Worm (Caenorhabditis elegans) whole organism, L1 larva: Measurements from ENCODE around the gene unc-93.

Experiments used
- ceh-82 ChIP-seq, 3 experiments: fragments of 150-350 bp in 1 of 3; sonication (generic microtip) in 2 of 3; optimal IDR thresholded peaks; 2 replicates each; lab custom pipeline; 2014 to 2017; ENCODE audit warnings: missing biosample characterization in 3 of 3, missing genetic modification characterization in 3 of 3
- elt-2 ChIP-seq: sonication (generic microtip); optimal IDR thresholded peaks from 2 replicates; lab custom pipeline; 2016; ENCODE audit warnings: missing genetic modification characterization, mild to moderate bottlenecking, inconsistent platforms, missing compliant biosample characterization, missing genetic modification reagents
- elt-3 ChIP-seq, 6 experiments: fragments of 150-350 bp in 1 of 6; sonication (generic microtip); optimal IDR thresholded peaks; 2 replicates each; lab custom pipeline; 2017 to 2018; ENCODE audit warnings: missing biosample characterization in 6 of 6, missing genetic modification characterization in 6 of 6, inconsistent platforms in 1 of 6
- fkh-10 ChIP-seq: sonication (generic microtip); optimal IDR thresholded peaks from 2 replicates; lab custom pipeline; 2017; ENCODE audit warnings: missing biosample characterization, missing genetic modification reagents, missing genetic modification characterization
- jun-1 ChIP-seq: fragments of 150-350 bp; optimal IDR thresholded peaks from 2 replicates; lab custom pipeline; 2014; ENCODE audit warnings: missing biosample characterization, missing genetic modification reagents, missing genetic modification characterization
- lin-13 ChIP-seq: fragments of 150-350 bp; optimal IDR thresholded peaks from 2 replicates; lab custom pipeline; 2014; ENCODE audit warnings: missing biosample characterization, missing genetic modification reagents, missing genetic modification characterization
- lin-35 ChIP-seq, 2 experiments: fragments of 150-350 bp; optimal IDR thresholded peaks; 2 replicates each; lab custom pipeline; 2014; ENCODE audit warnings: missing biosample characterization in 2 of 2, missing genetic modification characterization in 2 of 2, missing genetic modification reagents in 2 of 2
- mef-2 ChIP-seq: fragments of 150-350 bp; optimal IDR thresholded peaks from 2 replicates; lab custom pipeline; 2014; ENCODE audit warnings: missing biosample characterization, missing genetic modification characterization
- nhr-12 ChIP-seq: sonication (generic microtip); optimal IDR thresholded peaks from 2 replicates; lab custom pipeline; 2017; ENCODE audit warnings: missing biosample characterization, missing genetic modification characterization
- nhr-77 ChIP-seq: fragments of 150-350 bp; optimal IDR thresholded peaks from 2 replicates; lab custom pipeline; 2014; ENCODE audit warnings: missing biosample characterization, missing genetic modification characterization
- snpc-4 ChIP-seq: fragments of 150-350 bp; optimal IDR thresholded peaks from 2 replicates; lab custom pipeline; 2014; ENCODE audit warnings: missing biosample characterization, missing genetic modification characterization
- unc-62 ChIP-seq: fragments of 150-350 bp; optimal IDR thresholded peaks from 2 replicates; lab custom pipeline; 2014; ENCODE audit warnings: missing biosample characterization, missing genetic modification reagents, missing genetic modification characterization
- unc-98 ChIP-seq: fragments of 200-800 bp; sonication (Bioruptor generic); IDR thresholded peaks from 2 replicates; pipeline ENCODE4 v1.3.6; 2022; ENCODE audit warnings: missing genetic modification characterization, missing compliant biosample characterization
- zag-1 ChIP-seq: fragments of 150-350 bp; optimal IDR thresholded peaks from 2 replicates; lab custom pipeline; 2014; ENCODE audit warnings: missing biosample characterization, missing genetic modification characterization

- TF ChIP-seq lin-35 (GFP tag; optimal IDR thresholded peaks at IDR 0.05; lab: Kevin White, UChicago), result no peak
- no peak for TF ChIP-seq elt-2
- no peak for TF ChIP-seq snpc-4
- TF ChIP-seq unc-98, result no peak
- TF ChIP-seq zag-1 (tag; lab: Kevin White, UChicago), result no peak
- TF ChIP-seq unc-62 (GFP tag; lab: Kevin White, UChicago), result no peak
- no peak for TF ChIP-seq mef-2 (tag; lab: Kevin White, UChicago)
- TF ChIP-seq ceh-82 (tag; optimal IDR thresholded peaks at IDR 0.05; lab: Kevin White, UChicago), result no peak
- no peak for TF ChIP-seq elt-3 (tag; optimal IDR thresholded peaks at IDR 0.05; lab: Kevin White, UChicago)
- no peak for TF ChIP-seq fkh-10 (GFP tag; lab: Kevin White, UChicago)
- TF ChIP-seq lin-13 (GFP tag; lab: Kevin White, UChicago), result no peak
- no peak for TF ChIP-seq nhr-12 (tag; lab: Kevin White, UChicago)
- no peak for TF ChIP-seq nhr-77
- no peak for TF ChIP-seq jun-1
Measured at ce11 chrIII:3605681-3606080, 38.5 kb upstream of the unc-93 start.
